Worm (Caenorhabditis elegans) whole organism, L1 larva: ENCODE data around the gene C47E12.11.

Experiments
- efl-1 ChIP-seq, 4 experiments: fragments of 150-350 bp; optimal IDR thresholded peaks in 3 of 4; peaks in 1 of 4; 1 replicate in 1 of 4; 2 replicates in 3 of 4; lab custom pipeline; 2014; ENCODE audit warnings: missing biosample characterization in 2 of 4, missing genetic modification characterization in 2 of 4, missing genetic modification reagents in 2 of 4
- efl-3 ChIP-seq: fragments of 200-800 bp; sonication (Bioruptor generic); optimal IDR thresholded peaks from 2 replicates; lab custom pipeline; 2018; ENCODE audit warnings: mild to moderate bottlenecking, missing genetic modification characterization, missing compliant biosample characterization
- fkh-8 ChIP-seq: sonication (generic microtip); optimal IDR thresholded peaks from 2 replicates; lab custom pipeline; 2016; ENCODE audit warnings: mild to moderate bottlenecking, missing genetic modification characterization, missing compliant biosample characterization
- fos-1 ChIP-seq: fragments of 150-350 bp; optimal IDR thresholded peaks from 2 replicates; lab custom pipeline; 2014; ENCODE audit warnings: missing biosample characterization, missing genetic modification characterization
- lin-13 ChIP-seq: fragments of 150-350 bp; optimal IDR thresholded peaks from 2 replicates; lab custom pipeline; 2014; ENCODE audit warnings: missing biosample characterization, missing genetic modification reagents, missing genetic modification characterization
- lin-39 ChIP-seq: fragments of 150-350 bp; optimal IDR thresholded peaks from 2 replicates; lab custom pipeline; 2014; ENCODE audit warnings: missing biosample characterization, missing genetic modification reagents, missing genetic modification characterization
- mdl-1 ChIP-seq, 2 experiments: fragments of 150-350 bp; optimal IDR thresholded peaks; 2 replicates each; lab custom pipeline; 2014 to 2017; ENCODE audit warnings: missing biosample characterization in 2 of 2, missing genetic modification characterization in 2 of 2, inconsistent platforms in 1 of 2
- nhr-11 ChIP-seq: fragments of 150-350 bp; optimal IDR thresholded peaks from 2 replicates; lab custom pipeline; 2014; ENCODE audit warnings: missing biosample characterization, missing genetic modification characterization
- tbx-2 ChIP-seq: sonication (generic microtip); optimal IDR thresholded peaks from 2 replicates; lab custom pipeline; 2016; ENCODE audit warnings: missing genetic modification characterization, missing compliant biosample characterization
- tlp-1 ChIP-seq: fragments of 150-350 bp; optimal IDR thresholded peaks from 2 replicates; lab custom pipeline; 2014; ENCODE audit warnings: missing biosample characterization, missing genetic modification characterization

DNA sequence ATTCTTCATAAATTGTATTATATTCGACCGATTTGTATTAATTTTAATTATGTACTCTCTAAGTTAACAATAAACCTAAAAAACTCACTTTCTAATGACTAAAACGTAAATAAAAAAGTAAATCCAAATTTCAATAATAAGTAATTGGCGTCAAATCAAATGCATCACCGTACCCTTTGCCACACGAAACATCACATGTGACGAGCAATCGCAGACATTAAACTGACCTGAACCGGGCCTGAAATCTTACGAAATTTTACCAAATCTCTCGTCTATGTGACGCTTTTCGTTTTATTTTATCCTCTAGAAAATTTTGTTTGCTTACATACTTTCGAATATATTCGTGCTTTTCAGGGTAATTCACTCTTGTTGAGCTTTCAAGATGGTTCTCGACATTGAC, 34.2 kb downstream of the C47E12.11 start, which contains the start of the genes C47E12.2 and sars-1:
- no peak for TF ChIP-seq lin-39 (tag; lab: Kevin White, UChicago)
- TF ChIP-seq fkh-8 (tag; lab: Kevin White, UChicago) = no peak
- no peak for TF ChIP-seq nhr-11 (tag; lab: Kevin White, UChicago)
- no peak for TF ChIP-seq tbx-2
- no peak for TF ChIP-seq lin-13 (GFP tag; lab: Kevin White, UChicago)
- no peak for TF ChIP-seq tlp-1 (tag; lab: Kevin White, UChicago)
- peak; percentile 37 to 44 for TF ChIP-seq efl-1 (optimal IDR thresholded peaks at IDR 0.05; lab: Kevin White, UChicago)
- TF ChIP-seq efl-1 (GFP tag; optimal IDR thresholded peaks at IDR 0.05 in 1 of 2; lab: Kevin White, UChicago) = peak; percentile 27 to 94
- TF ChIP-seq fos-1 = no peak
- TF ChIP-seq mdl-1 (tag; optimal IDR thresholded peaks at IDR 0.05; lab: Kevin White, UChicago) = peak in 1 of 2 experiments; percentile 12
- TF ChIP-seq efl-3 (GFP tag; lab: Kevin White, UChicago) = no peak
